Fruit fly (Drosophila melanogaster) whole organism, embryonic: ENCODE results near the gene CG6688.

Experiments used
- CG10147 ChIP-seq: fragments of 200-800 bp; sonication (Bioruptor generic); optimal IDR thresholded peaks from 2 replicates; lab custom pipeline; 2019; ENCODE audit warnings: missing biosample characterization, mild to moderate bottlenecking, missing genetic modification characterization, moderate library complexity
- CG10543 ChIP-seq: fragments of 200-800 bp; sonication (Bioruptor generic); optimal IDR thresholded peaks from 3 replicates; lab custom pipeline; 2017; ENCODE audit warnings: missing biosample characterization, mild to moderate bottlenecking, missing genetic modification characterization, moderate library complexity
- CG11093 ChIP-seq: fragments of 200-800 bp; sonication (Bioruptor generic); IDR thresholded peaks from 3 replicates; pipeline ENCODE4 v1.3.6; 2022; ENCODE audit warnings: missing biosample characterization, missing genetic modification characterization
- CG13123 ChIP-seq: fragments of 200-800 bp; sonication (Bioruptor generic); optimal IDR thresholded peaks from 2 replicates; lab custom pipeline; 2016; ENCODE audit warnings: missing biosample characterization, missing genetic modification characterization
- CG15269 ChIP-seq: fragments of 200-800 bp; sonication (Bioruptor generic); optimal IDR thresholded peaks from 2 replicates; lab custom pipeline; 2018; ENCODE audit warnings: missing biosample characterization, mild to moderate bottlenecking, missing genetic modification characterization, moderate library complexity
- CG15479 ChIP-seq: fragments of 200-800 bp; sonication (Bioruptor generic); optimal IDR thresholded peaks from 3 replicates; lab custom pipeline; 2019; ENCODE audit warnings: missing biosample characterization, mild to moderate bottlenecking, missing genetic modification characterization, moderate library complexity
- CG15601 ChIP-seq: fragments of 200-800 bp; sonication (Bioruptor generic); optimal IDR thresholded peaks from 3 replicates; lab custom pipeline; 2019; ENCODE audit warnings: missing biosample characterization, mild to moderate bottlenecking, missing genetic modification characterization, moderate library complexity
- CG1603 ChIP-seq: fragments of 200-800 bp; sonication (Bioruptor generic); optimal IDR thresholded peaks from 2 replicates; lab custom pipeline; 2019; ENCODE audit warnings: missing biosample characterization, mild to moderate bottlenecking, missing genetic modification characterization, moderate library complexity
- CG16779 ChIP-seq: fragments of 200-800 bp; sonication (Bioruptor generic); IDR thresholded peaks from 2 replicates; pipeline ENCODE4 v1.3.6; 2022; ENCODE audit warnings: missing biosample characterization, missing genetic modification characterization
- CG16813 ChIP-seq: fragments of 200-800 bp; sonication (Bioruptor generic); IDR thresholded peaks from 3 replicates; pipeline ENCODE4 v1.3.6; 2022; ENCODE audit warnings: missing biosample characterization, missing genetic modification characterization; ENCODE audit not compliant: partially characterized antibody
- CG18476 ChIP-seq: fragments of 200-800 bp; sonication (Bioruptor generic); optimal IDR thresholded peaks from 2 replicates; lab custom pipeline; 2016; ENCODE audit warnings: missing biosample characterization, mild to moderate bottlenecking, missing genetic modification characterization
- CG18599 ChIP-seq: fragments of 200-800 bp; sonication (Bioruptor generic); optimal IDR thresholded peaks from 3 replicates; lab custom pipeline; 2017; ENCODE audit warnings: missing biosample characterization, missing genetic modification characterization, mild to moderate bottlenecking, moderate library complexity, missing genetic modification reagents
- CG2116 ChIP-seq: fragments of 200-800 bp; sonication (Bioruptor generic); optimal IDR thresholded peaks from 3 replicates; lab custom pipeline; 2018; ENCODE audit warnings: missing biosample characterization, mild to moderate bottlenecking, missing genetic modification characterization
- CG30403 ChIP-seq: fragments of 200-800 bp; sonication (Bioruptor generic); optimal IDR thresholded peaks from 3 replicates; lab custom pipeline; 2016; ENCODE audit warnings: missing biosample characterization, missing genetic modification characterization
- CG34422 ChIP-seq: fragments of 200-800 bp; sonication (Bioruptor generic); IDR thresholded peaks from 3 replicates; pipeline ENCODE4 v1.3.6; 2022; ENCODE audit warnings: missing biosample characterization, missing genetic modification characterization
- CG4328 ChIP-seq: fragments of 200-800 bp; sonication (Bioruptor generic); optimal IDR thresholded peaks from 3 replicates; lab custom pipeline; 2017; ENCODE audit warnings: missing biosample characterization, missing genetic modification reagents, missing genetic modification characterization
- CG4730 ChIP-seq: fragments of 200-800 bp; sonication (Bioruptor generic); IDR thresholded peaks from 2 replicates; pipeline ENCODE4 v1.3.6; 2022; ENCODE audit warnings: missing biosample characterization, missing genetic modification characterization
- CG7745 ChIP-seq: fragments of 200-800 bp; sonication (Bioruptor generic); optimal IDR thresholded peaks from 2 replicates; lab custom pipeline; 2018; ENCODE audit warnings: missing biosample characterization, mild to moderate bottlenecking, missing genetic modification characterization, moderate library complexity
- CG7839 ChIP-seq: fragments of 200-800 bp; sonication (Bioruptor generic); optimal IDR thresholded peaks from 3 replicates; lab custom pipeline; 2018; ENCODE audit warnings: missing biosample characterization, mild to moderate bottlenecking, missing genetic modification characterization, moderate library complexity
- CG7963 ChIP-seq: fragments of 200-800 bp; sonication (Bioruptor generic); IDR thresholded peaks from 3 replicates; pipeline ENCODE4 v1.3.6; 2022; ENCODE audit warnings: missing biosample characterization, missing genetic modification characterization; ENCODE audit not compliant: partially characterized antibody
- CG8944 ChIP-seq: fragments of 200-800 bp; sonication (Bioruptor generic); optimal IDR thresholded peaks from 3 replicates; lab custom pipeline; 2016; ENCODE audit warnings: missing biosample characterization, missing genetic modification characterization
- CHES-1-like ChIP-seq: fragments of 200-800 bp; sonication (Bioruptor generic); optimal IDR thresholded peaks from 2 replicates; lab custom pipeline; 2016; ENCODE audit warnings: missing biosample characterization, missing genetic modification characterization
- Dp ChIP-seq: fragments of 200-800 bp; sonication (Bioruptor generic); optimal IDR thresholded peaks from 2 replicates; lab custom pipeline; 2018; ENCODE audit warnings: missing biosample characterization, mild to moderate bottlenecking, missing genetic modification characterization, moderate library complexity
- Ets97D ChIP-seq: fragments of 200-800 bp; sonication (Bioruptor generic); optimal IDR thresholded peaks from 3 replicates; lab custom pipeline; 2016; ENCODE audit warnings: missing biosample characterization, missing genetic modification characterization
- Fer3 ChIP-seq: fragments of 200-800 bp; sonication (Bioruptor generic); optimal IDR thresholded peaks from 2 replicates; lab custom pipeline; 2018; ENCODE audit warnings: missing biosample characterization, mild to moderate bottlenecking, missing genetic modification characterization, moderate library complexity
- Hsf ChIP-seq: fragments of 200-800 bp; sonication (Bioruptor generic); optimal IDR thresholded peaks from 3 replicates; lab custom pipeline; 2016; ENCODE audit warnings: missing biosample characterization, missing genetic modification characterization
- NFAT ChIP-seq: fragments of 200-800 bp; sonication (Bioruptor generic); IDR thresholded peaks from 2 replicates; pipeline ENCODE4 v1.3.6; 2022; ENCODE audit warnings: missing biosample characterization, missing genetic modification characterization
- Neu2 ChIP-seq: fragments of 200-800 bp; sonication (Bioruptor generic); optimal IDR thresholded peaks from 3 replicates; lab custom pipeline; 2016; ENCODE audit warnings: missing biosample characterization, missing genetic modification characterization, borderline replicate concordance
- Ravus ChIP-seq: fragments of 200-800 bp; sonication (Bioruptor generic); IDR thresholded peaks from 2 replicates; pipeline ENCODE4 v1.3.6; 2022; ENCODE audit warnings: missing biosample characterization, missing genetic modification characterization
- Sry-β ChIP-seq: fragments of 200-800 bp; sonication (Bioruptor generic); optimal IDR thresholded peaks from 2 replicates; lab custom pipeline; 2018; ENCODE audit warnings: missing biosample characterization, mild to moderate bottlenecking, missing genetic modification characterization, moderate library complexity
- Sry-δ ChIP-seq: fragments of 200-800 bp; sonication (Bioruptor generic); optimal IDR thresholded peaks from 2 replicates; lab custom pipeline; 2016; ENCODE audit warnings: missing biosample characterization, missing genetic modification characterization
- amos ChIP-seq: fragments of 200-800 bp; sonication (Bioruptor generic); IDR thresholded peaks from 2 replicates; pipeline ENCODE4 v1.3.6; 2022; ENCODE audit warnings: missing biosample characterization, missing genetic modification characterization; ENCODE audit not compliant: partially characterized antibody
- bbx ChIP-seq: fragments of 200-800 bp; sonication (Bioruptor generic); IDR thresholded peaks from 2 replicates; pipeline ENCODE4 v1.3.6; 2022; ENCODE audit warnings: missing biosample characterization, missing genetic modification characterization; ENCODE audit not compliant: partially characterized antibody
- br ChIP-seq: fragments of >200 bp; optimal IDR thresholded peaks from 2 replicates; lab custom pipeline; 2017
- dpn ChIP-seq, 2 experiments: fragments of 200-800 bp; sonication (Bioruptor generic); optimal IDR thresholded peaks; 3 replicates each; lab custom pipeline; 2016; ENCODE audit warnings: missing biosample characterization in 2 of 2, missing genetic modification characterization in 2 of 2
- esg ChIP-seq: fragments of 200-800 bp; sonication (Bioruptor generic); conservative IDR thresholded peaks from 2 replicates; pipeline ENCODE4 v1.3.6; 2022; ENCODE audit warnings: missing biosample characterization, missing genetic modification characterization
- fd96Cb ChIP-seq: fragments of 200-800 bp; sonication (Bioruptor generic); optimal IDR thresholded peaks from 2 replicates; lab custom pipeline; 2018; ENCODE audit warnings: missing biosample characterization, mild to moderate bottlenecking, missing genetic modification characterization, moderate library complexity
- kah ChIP-seq: fragments of 200-800 bp; sonication (Bioruptor generic); optimal IDR thresholded peaks from 2 replicates; lab custom pipeline; 2018; ENCODE audit warnings: missing biosample characterization, mild to moderate bottlenecking, missing genetic modification characterization
- lab ChIP-seq: fragments of 200-800 bp; sonication (Bioruptor generic); optimal IDR thresholded peaks from 3 replicates; lab custom pipeline; 2017; ENCODE audit warnings: missing biosample characterization, missing genetic modification characterization, mild to moderate bottlenecking, moderate library complexity, missing genetic modification reagents
- nau ChIP-seq: fragments of 200-800 bp; sonication (Bioruptor generic); optimal IDR thresholded peaks from 3 replicates; lab custom pipeline; 2017; ENCODE audit warnings: missing biosample characterization, mild to moderate bottlenecking, missing genetic modification characterization, missing genetic modification reagents
- nom ChIP-seq: fragments of 200-800 bp; sonication (Bioruptor generic); optimal IDR thresholded peaks from 2 replicates; lab custom pipeline; 2017; ENCODE audit warnings: missing biosample characterization, missing genetic modification characterization, mild to moderate bottlenecking, moderate library complexity, missing genetic modification reagents
- run ChIP-seq: fragments of 200-800 bp; sonication (Bioruptor generic); optimal IDR thresholded peaks from 3 replicates; lab custom pipeline; 2018; ENCODE audit warnings: missing biosample characterization, mild to moderate bottlenecking, missing genetic modification characterization
- sisA ChIP-seq: fragments of 200-800 bp; sonication (Bioruptor generic); IDR thresholded peaks from 2 replicates; pipeline ENCODE4 v1.3.6; 2022; ENCODE audit warnings: missing biosample characterization, missing genetic modification characterization
- so ChIP-seq: fragments of 200-800 bp; sonication (Bioruptor generic); IDR thresholded peaks from 3 replicates; pipeline ENCODE4 v1.3.6; 2022; ENCODE audit warnings: missing biosample characterization, missing genetic modification characterization
- sug ChIP-seq: fragments of 200-800 bp; optimal IDR thresholded peaks from 2 replicates; lab custom pipeline; 2019; ENCODE audit warnings: missing biosample characterization, mild to moderate bottlenecking, missing genetic modification characterization, moderate library complexity
- tap ChIP-seq: fragments of 200-800 bp; optimal IDR thresholded peaks from 3 replicates; lab custom pipeline; 2019; ENCODE audit warnings: missing biosample characterization, mild to moderate bottlenecking, missing genetic modification characterization, moderate library complexity
- tin ChIP-seq: fragments of 200-800 bp; sonication (Bioruptor generic); optimal IDR thresholded peaks from 3 replicates; lab custom pipeline; 2016; ENCODE audit warnings: missing biosample characterization, missing genetic modification characterization
- toy ChIP-seq: fragments of 200-800 bp; sonication (Bioruptor generic); IDR thresholded peaks from 2 replicates; pipeline ENCODE4 v1.3.6; 2022; ENCODE audit warnings: missing biosample characterization, missing genetic modification characterization
- tx ChIP-seq: fragments of 200-800 bp; sonication (Bioruptor generic); optimal IDR thresholded peaks from 2 replicates; lab custom pipeline; 2016; ENCODE audit warnings: missing biosample characterization, missing genetic modification characterization
- wek ChIP-seq: fragments of 200-800 bp; sonication (Bioruptor generic); optimal IDR thresholded peaks from 3 replicates; lab custom pipeline; 2018; ENCODE audit warnings: missing biosample characterization, mild to moderate bottlenecking, missing genetic modification characterization, moderate library complexity

The CG6688 gene

dm6 chr3R:23048690-23049118 is 36.5 kb downstream of the CG6688 start (continued):
- no peak for TF ChIP-seq CG16813
- peak; percentile 58 for TF ChIP-seq CG18476 (GFP tag; lab: Kevin White, UChicago)
- TF ChIP-seq CG8944 = peak; percentile 7
- peak; percentile 24 for TF ChIP-seq CG2116 (GFP tag; lab: Kevin White, UChicago)
- TF ChIP-seq wek (GFP tag; lab: Kevin White, UChicago) = no peak
- TF ChIP-seq CG34422 (GFP tag; lab: Robert Waterston, UW) = peak; percentile 58; the same call in 2 of the 3 replicates
- peak; percentile 64 for TF ChIP-seq run (tag; lab: Kevin White, UChicago)
- peak; percentile 82 for TF ChIP-seq CG30403
- TF ChIP-seq Hsf (GFP tag; lab: Kevin White, UChicago) = peak; percentile 37
- TF ChIP-seq CG4730 (GFP tag; lab: Robert Waterston, UW) = peak; percentile 52; the same call in 1 of the 2 replicates
- TF ChIP-seq sug (tag; lab: Kevin White, UChicago) = peak; percentile 71
- TF ChIP-seq CG10543 (GFP tag; lab: Kevin White, UChicago) = peak; percentile 58
- peak; percentile 76 for TF ChIP-seq CG15601
- peak; percentile 57; the same call in 1 of the 3 replicates for TF ChIP-seq so
- peak; percentile 64 for TF ChIP-seq CG18599 (GFP tag; lab: Kevin White, UChicago)
- TF ChIP-seq tx (GFP tag; lab: Kevin White, UChicago) = peak; percentile 31
- no peak for TF ChIP-seq CG16779
- TF ChIP-seq nau (GFP tag; lab: Kevin White, UChicago) = peak; percentile 71
- TF ChIP-seq lab (GFP tag; lab: Kevin White, UChicago) = peak; percentile 75
- TF ChIP-seq nom (GFP tag; lab: Kevin White, UChicago) = peak; percentile 36
- peak; percentile 58 for TF ChIP-seq sisA (GFP tag; lab: Robert Waterston, UW)
- TF ChIP-seq br (lab: Kevin White, UChicago) = no peak
- TF ChIP-seq toy = no peak
- TF ChIP-seq Fer3 (tag; lab: Kevin White, UChicago) = peak; percentile 69
- peak; percentile 45 for TF ChIP-seq CG10147
- no peak for TF ChIP-seq CG13123
- no peak for TF ChIP-seq Dp (GFP tag; lab: Kevin White, UChicago)
- TF ChIP-seq CG15269 (tag; lab: Kevin White, UChicago) = peak; percentile 85
- no peak; the same call in 1 of the 2 replicates for TF ChIP-seq Ravus (GFP tag; lab: Robert Waterston, UW)
- TF ChIP-seq CG11093 = peak; percentile 55; the same call in 1 of the 3 replicates
- peak; percentile 88 for TF ChIP-seq CG7839 (tag; lab: Kevin White, UChicago)
- no peak; the same call in 1 of the 2 replicates for TF ChIP-seq amos (GFP tag; lab: Robert Waterston, UW)
- TF ChIP-seq esg (GFP tag; lab: Robert Waterston, UW) = peak; percentile 60
- TF ChIP-seq dpn (GFP tag; optimal IDR thresholded peaks at IDR 0.05; lab: Kevin White, UChicago) = peak; percentile 61 to 69
- TF ChIP-seq CG1603 (tag; lab: Kevin White, UChicago) = peak; percentile 58
- TF ChIP-seq tap (tag; lab: Kevin White, UChicago) = peak; percentile 80
- no peak for TF ChIP-seq Sry-β (GFP tag; lab: Kevin White, UChicago)
- TF ChIP-seq kah (GFP tag; lab: Kevin White, UChicago) = no peak
- TF ChIP-seq Ets97D (GFP tag; lab: Kevin White, UChicago) = peak; percentile 10
- no peak for TF ChIP-seq CG7963
- TF ChIP-seq Neu2 (GFP tag; lab: Kevin White, UChicago) = no peak
- TF ChIP-seq NFAT = no peak
- no peak for TF ChIP-seq CG15479 (GFP tag; lab: Kevin White, UChicago)
- no peak for TF ChIP-seq Sry-δ (GFP tag; lab: Kevin White, UChicago)
- TF ChIP-seq CG4328 (GFP tag; lab: Kevin White, UChicago) = peak; percentile 62
- TF ChIP-seq bbx (GFP tag; lab: Robert Waterston, UW) = no peak
- no peak for TF ChIP-seq CHES-1-like (GFP tag; lab: Kevin White, UChicago)
- TF ChIP-seq CG7745 (tag; lab: Kevin White, UChicago) = no peak
- peak; percentile 75 for TF ChIP-seq fd96Cb (tag; lab: Kevin White, UChicago)
- TF ChIP-seq tin (GFP tag; lab: Kevin White, UChicago) = peak; percentile 66
